Worm (Caenorhabditis elegans) whole organism, young adult: ENCODE data around the gene lec-12.

Source experiments
- bed-1 ChIP-seq: fragments of 200-800 bp; sonication (Bioruptor generic); IDR thresholded peaks from 2 replicates; pipeline ENCODE4 v1.3.6; 2022; ENCODE audit warnings: missing genetic modification reagents, missing genetic modification characterization, missing compliant biosample characterization
- ets-4 ChIP-seq: fragments of 200-800 bp; sonication (Bioruptor generic); optimal IDR thresholded peaks from 2 replicates; lab custom pipeline; 2018; ENCODE audit warnings: mild to moderate bottlenecking, missing genetic modification characterization, missing compliant biosample characterization
- rcor-1 ChIP-seq: fragments of 200-800 bp; sonication (Bioruptor generic); IDR thresholded peaks from 2 replicates; pipeline ENCODE4 v1.3.6; 2022; ENCODE audit warnings: missing genetic modification reagents, missing genetic modification characterization, missing compliant biosample characterization

ce11 chrV:155215-155614 lies 49.0 kb upstream of the lec-12 start:
- no peak for TF ChIP-seq bed-1 (GFP tag; lab: Robert Waterston, UW)
- TF ChIP-seq ets-4 (GFP tag; lab: Kevin White, UChicago) = no peak
- TF ChIP-seq rcor-1 = no peak
